Fruit fly (Drosophila melanogaster) whole organism, prepupa: ENCODE data around the gene eater.
A peak's percentile ranks its signal among the peaks of the same experiment; 100 is the strongest.

Source experiments
- CG10631 ChIP-seq: fragments of 200-800 bp; sonication (Bioruptor generic); optimal IDR thresholded peaks from 2 replicates; lab custom pipeline; 2016; ENCODE audit warnings: missing biosample characterization, missing genetic modification characterization
- CG10669 ChIP-seq: fragments of 200-800 bp; sonication (Bioruptor generic); optimal IDR thresholded peaks from 3 replicates; lab custom pipeline; 2018; ENCODE audit warnings: missing biosample characterization, mild to moderate bottlenecking, missing genetic modification characterization, moderate library complexity
- CG11294 ChIP-seq: fragments of 200-800 bp; sonication (Bioruptor generic); IDR thresholded peaks from 2 replicates; pipeline ENCODE4 v1.3.6; 2022; ENCODE audit warnings: missing biosample characterization, missing genetic modification characterization
- CG11762 ChIP-seq: fragments of 200-800 bp; sonication (Bioruptor generic); optimal IDR thresholded peaks from 3 replicates; lab custom pipeline; 2016; ENCODE audit warnings: missing biosample characterization, missing genetic modification characterization; ENCODE audit not compliant: insufficient read depth
- CG11902 ChIP-seq: fragments of 200-800 bp; sonication (Bioruptor generic); optimal IDR thresholded peaks from 3 replicates; lab custom pipeline; 2016; ENCODE audit warnings: missing biosample characterization, missing genetic modification characterization
- CG15336 ChIP-seq: fragments of 200-800 bp; sonication (Bioruptor generic); IDR thresholded peaks from 2 replicates; pipeline ENCODE4 v1.3.6; 2022; ENCODE audit warnings: missing biosample characterization, missing genetic modification characterization
- CG1621 ChIP-seq: fragments of 200-800 bp; sonication (Bioruptor generic); optimal IDR thresholded peaks from 3 replicates; lab custom pipeline; 2018; ENCODE audit warnings: missing biosample characterization, mild to moderate bottlenecking, missing genetic modification characterization
- CG16779 ChIP-seq: fragments of 200-800 bp; sonication (Bioruptor generic); optimal IDR thresholded peaks from 3 replicates; lab custom pipeline; 2017; ENCODE audit warnings: missing biosample characterization, mild to moderate bottlenecking, missing genetic modification characterization
- CG3032 ChIP-seq: fragments of 200-800 bp; optimal IDR thresholded peaks from 2 replicates; lab custom pipeline; 2019; ENCODE audit warnings: missing biosample characterization, mild to moderate bottlenecking, missing genetic modification characterization, moderate library complexity
- CG31627 ChIP-seq: fragments of 200-800 bp; sonication (Bioruptor generic); optimal IDR thresholded peaks from 3 replicates; lab custom pipeline; 2016; ENCODE audit warnings: missing biosample characterization, missing genetic modification characterization
- CG32006 ChIP-seq: fragments of 200-800 bp; sonication (Bioruptor generic); optimal IDR thresholded peaks from 3 replicates; lab custom pipeline; 2017; ENCODE audit warnings: missing biosample characterization, mild to moderate bottlenecking, missing genetic modification characterization
- CG34406 ChIP-seq: fragments of 200-800 bp; sonication (Bioruptor generic); optimal IDR thresholded peaks from 3 replicates; lab custom pipeline; 2016; ENCODE audit warnings: missing biosample characterization, missing genetic modification characterization
- CG3919 ChIP-seq: fragments of 200-800 bp; sonication (Bioruptor generic); optimal IDR thresholded peaks from 3 replicates; lab custom pipeline; 2016; ENCODE audit warnings: missing biosample characterization, missing genetic modification characterization
- CG4318 ChIP-seq: fragments of 200-800 bp; sonication (Bioruptor generic); optimal IDR thresholded peaks from 3 replicates; lab custom pipeline; 2017; ENCODE audit warnings: missing biosample characterization, mild to moderate bottlenecking, missing genetic modification characterization
- CG6163 ChIP-seq: fragments of 200-800 bp; sonication (Bioruptor generic); IDR thresholded peaks from 3 replicates; pipeline ENCODE4 v1.3.6; 2022; ENCODE audit warnings: missing biosample characterization, missing genetic modification characterization
- CG6276 ChIP-seq: fragments of 200-800 bp; sonication (Bioruptor generic); optimal IDR thresholded peaks from 2 replicates; lab custom pipeline; 2017; ENCODE audit warnings: missing biosample characterization, mild to moderate bottlenecking, missing genetic modification characterization
- CG6792 ChIP-seq: fragments of 200-800 bp; sonication (Bioruptor generic); optimal IDR thresholded peaks from 3 replicates; lab custom pipeline; 2016; ENCODE audit warnings: missing biosample characterization, missing genetic modification characterization
- CG6808 ChIP-seq: fragments of 200-800 bp; sonication (Bioruptor generic); optimal IDR thresholded peaks from 3 replicates; lab custom pipeline; 2017; ENCODE audit warnings: missing biosample characterization, missing genetic modification characterization, mild to moderate bottlenecking, moderate library complexity, missing genetic modification reagents
- CG6854 ChIP-seq: fragments of 200-800 bp; sonication (Bioruptor generic); optimal IDR thresholded peaks from 2 replicates; lab custom pipeline; 2017; ENCODE audit warnings: missing biosample characterization, mild to moderate bottlenecking, missing genetic modification characterization
- CG7368 ChIP-seq: fragments of 200-800 bp; sonication (Bioruptor generic); optimal IDR thresholded peaks from 3 replicates; lab custom pipeline; 2016; ENCODE audit warnings: missing biosample characterization, missing genetic modification characterization
- CG8319 ChIP-seq: fragments of 200-800 bp; sonication (Bioruptor generic); optimal IDR thresholded peaks from 3 replicates; lab custom pipeline; 2016; ENCODE audit warnings: missing biosample characterization, missing genetic modification characterization
- CG8632 ChIP-seq: fragments of 200-800 bp; sonication (Bioruptor generic); optimal IDR thresholded peaks from 3 replicates; lab custom pipeline; 2016; ENCODE audit warnings: missing biosample characterization, missing genetic modification characterization
- CG9139 ChIP-seq: fragments of 200-800 bp; sonication (Bioruptor generic); optimal IDR thresholded peaks from 3 replicates; lab custom pipeline; 2017; ENCODE audit warnings: missing biosample characterization, mild to moderate bottlenecking, missing genetic modification characterization
- Eip78C ChIP-seq: fragments of 200-800 bp; sonication (Bioruptor generic); peaks from one replicate; lab custom pipeline; 2016; ENCODE audit warnings: missing biosample characterization, missing genetic modification characterization
- Eip93F ChIP-seq: fragments of 200-800 bp; sonication (Bioruptor generic); optimal IDR thresholded peaks from 2 replicates; lab custom pipeline; 2016; ENCODE audit warnings: missing biosample characterization, mild to moderate bottlenecking, missing genetic modification characterization
- Ets21C ChIP-seq: fragments of 200-800 bp; sonication (Bioruptor generic); optimal IDR thresholded peaks from 3 replicates; lab custom pipeline; 2016; ENCODE audit warnings: missing biosample characterization, missing genetic modification characterization
- Ets96B ChIP-seq: fragments of 200-800 bp; optimal IDR thresholded peaks from 2 replicates; lab custom pipeline; 2019; ENCODE audit warnings: missing biosample characterization, mild to moderate bottlenecking, missing genetic modification characterization, moderate library complexity
- Gug ChIP-seq: fragments of 200-800 bp; sonication (Bioruptor generic); IDR thresholded peaks from 2 replicates; pipeline ENCODE4 v1.3.6; 2022; ENCODE audit warnings: missing biosample characterization, missing genetic modification characterization
- Hr38 ChIP-seq: sonication (Bioruptor generic); optimal IDR thresholded peaks from 2 replicates; lab custom pipeline; 2016; ENCODE audit warnings: missing biosample characterization, missing genetic modification characterization
- Hr39 ChIP-seq: fragments of 200-800 bp; sonication (Bioruptor generic); optimal IDR thresholded peaks from 2 replicates; lab custom pipeline; 2016; ENCODE audit warnings: missing biosample characterization, missing genetic modification characterization
- Hr4 ChIP-seq: fragments of 200-800 bp; sonication (Bioruptor generic); optimal IDR thresholded peaks from 3 replicates; lab custom pipeline; 2016; ENCODE audit warnings: missing biosample characterization, missing genetic modification characterization
- Lpt ChIP-seq: fragments of 200-800 bp; sonication (Bioruptor generic); optimal IDR thresholded peaks from 3 replicates; lab custom pipeline; 2016; ENCODE audit warnings: missing biosample characterization, missing genetic modification characterization
- Met ChIP-seq: fragments of 200-800 bp; sonication (Bioruptor generic); optimal IDR thresholded peaks from 3 replicates; lab custom pipeline; 2016; ENCODE audit warnings: missing biosample characterization, missing genetic modification characterization
- Smox ChIP-seq: fragments of 200-800 bp; sonication (Bioruptor generic); optimal IDR thresholded peaks from 3 replicates; lab custom pipeline; 2016; ENCODE audit warnings: missing biosample characterization, missing genetic modification characterization
- Sox102F ChIP-seq: fragments of 200-800 bp; sonication (Bioruptor generic); optimal IDR thresholded peaks from 2 replicates; lab custom pipeline; 2016; ENCODE audit warnings: missing biosample characterization, mild to moderate bottlenecking, missing genetic modification characterization
- Sox14 ChIP-seq: fragments of 200-800 bp; sonication (Bioruptor generic); optimal IDR thresholded peaks from 3 replicates; lab custom pipeline; 2016; ENCODE audit warnings: missing biosample characterization, missing genetic modification characterization
- Sox15 ChIP-seq: fragments of 200-800 bp; sonication (Bioruptor generic); optimal IDR thresholded peaks from 3 replicates; lab custom pipeline; 2016; ENCODE audit warnings: missing biosample characterization, missing genetic modification characterization
- achi ChIP-seq: fragments of 200-800 bp; sonication (Bioruptor generic); optimal IDR thresholded peaks from 3 replicates; lab custom pipeline; 2016; ENCODE audit warnings: missing biosample characterization, missing genetic modification characterization
- acj6 ChIP-seq: fragments of 200-800 bp; sonication (Bioruptor generic); optimal IDR thresholded peaks from 3 replicates; lab custom pipeline; 2016; ENCODE audit warnings: missing biosample characterization, missing genetic modification characterization
- cyc ChIP-seq: fragments of 200-800 bp; sonication (Bioruptor generic); optimal IDR thresholded peaks from 3 replicates; lab custom pipeline; 2016; ENCODE audit warnings: missing biosample characterization, missing genetic modification characterization
- dac ChIP-seq: fragments of 200-800 bp; sonication (Bioruptor generic); optimal IDR thresholded peaks from 2 replicates; lab custom pipeline; 2017; ENCODE audit warnings: missing biosample characterization, mild to moderate bottlenecking, missing genetic modification characterization
- dsx ChIP-seq: fragments of 200-800 bp; optimal IDR thresholded peaks from 3 replicates; lab custom pipeline; 2019; ENCODE audit warnings: missing biosample characterization, mild to moderate bottlenecking, missing genetic modification characterization, moderate library complexity; ENCODE audit not compliant: poor library complexity, severe bottlenecking
- eg ChIP-seq: fragments of 200-800 bp; sonication (Bioruptor generic); IDR thresholded peaks from 3 replicates; pipeline ENCODE4 v1.3.6; 2022; ENCODE audit warnings: missing biosample characterization, missing genetic modification characterization
- esn ChIP-seq: fragments of 200-800 bp; sonication (Bioruptor generic); optimal IDR thresholded peaks from 2 replicates; lab custom pipeline; 2016; ENCODE audit warnings: missing biosample characterization, mild to moderate bottlenecking, missing genetic modification characterization, moderate library complexity
- fd59A ChIP-seq: fragments of 200-800 bp; sonication (Bioruptor generic); optimal IDR thresholded peaks from 2 replicates; lab custom pipeline; 2017; ENCODE audit warnings: missing biosample characterization, mild to moderate bottlenecking, missing genetic modification characterization, missing genetic modification reagents
- fd85E ChIP-seq: fragments of 200-800 bp; sonication (Bioruptor generic); optimal IDR thresholded peaks from 3 replicates; lab custom pipeline; 2016; ENCODE audit warnings: missing biosample characterization, missing genetic modification characterization
- fkh ChIP-seq: fragments of 200-800 bp; sonication (Bioruptor generic); optimal IDR thresholded peaks from 3 replicates; lab custom pipeline; 2017; ENCODE audit warnings: missing biosample characterization, mild to moderate bottlenecking, missing genetic modification characterization, moderate library complexity
- lz ChIP-seq: fragments of 200-800 bp; sonication (Bioruptor generic); optimal IDR thresholded peaks from 3 replicates; lab custom pipeline; 2016; ENCODE audit warnings: missing biosample characterization, missing genetic modification characterization
- net ChIP-seq: fragments of 200-800 bp; sonication (Bioruptor generic); optimal IDR thresholded peaks from 3 replicates; lab custom pipeline; 2016; ENCODE audit warnings: missing biosample characterization, missing genetic modification characterization
- spab ChIP-seq: fragments of 200-800 bp; sonication (Bioruptor generic); optimal IDR thresholded peaks from 2 replicates; lab custom pipeline; 2017; ENCODE audit warnings: missing biosample characterization, mild to moderate bottlenecking, missing genetic modification characterization, missing genetic modification reagents
- ss ChIP-seq, 2 experiments: fragments of 200-800 bp; sonication (Bioruptor generic); optimal IDR thresholded peaks; 2 replicates in 1 of 2; 3 replicates in 1 of 2; lab custom pipeline; 2017 to 2018; ENCODE audit warnings: mild to moderate bottlenecking in 2 of 2, missing biosample characterization in 2 of 2, missing genetic modification characterization in 2 of 2, moderate library complexity in 1 of 2
- topi ChIP-seq: fragments of 200-800 bp; sonication (Bioruptor generic); optimal IDR thresholded peaks from 3 replicates; lab custom pipeline; 2016; ENCODE audit warnings: missing biosample characterization, missing genetic modification characterization
- vri ChIP-seq: fragments of 200-800 bp; sonication (Bioruptor generic); optimal IDR thresholded peaks from 3 replicates; lab custom pipeline; 2016; ENCODE audit warnings: missing biosample characterization, mild to moderate bottlenecking, missing genetic modification characterization

The eater gene

dm6 chr3R:27069201-27069600 is 30.3 kb downstream of the eater start:
- TF ChIP-seq Hr39 (GFP tag; lab: Kevin White, UChicago) (no peak), CG8632 (GFP tag; lab: Kevin White, UChicago) (no peak), Ets96B (peak; percentile 56), CG10669 (GFP tag; lab: Kevin White, UChicago) (no peak), Lpt (no peak), esn (GFP tag; lab: Kevin White, UChicago) (no peak), Met (GFP tag; lab: Kevin White, UChicago) (no peak), topi (no peak), Hr4 (peak; percentile 3), CG34406 (no peak), CG15336 (no peak; the same call in 1 of the 2 replicates), CG1621 (peak; percentile 38), Sox15 (GFP tag; lab: Kevin White, UChicago) (no peak), Sox14 (no peak), acj6 (GFP tag; lab: Kevin White, UChicago) (no peak), CG16779 (tag; lab: Kevin White, UChicago) (peak; percentile 26), CG32006 (GFP tag; lab: Kevin White, UChicago) (no peak), spab (GFP tag; lab: Kevin White, UChicago) (peak; percentile 56), CG11762 (GFP tag; lab: Kevin White, UChicago) (no peak), CG11902 (no peak), CG3032 (no peak), Hr38 (GFP tag; lab: Kevin White, UChicago) (no peak), CG4318 (GFP tag; lab: Kevin White, UChicago) (no peak), fd59A (GFP tag; lab: Kevin White, UChicago) (no peak), CG11294 (GFP tag; lab: Robert Waterston, UW) (no peak), vri (no peak), CG6163 (GFP tag; lab: Robert Waterston, UW) (peak; percentile 76), cyc (GFP tag; lab: Kevin White, UChicago) (no peak), Smox (GFP tag; lab: Kevin White, UChicago) (no peak), CG10631 (no peak), CG3919 (GFP tag; lab: Kevin White, UChicago) (no peak), net (GFP tag; lab: Kevin White, UChicago) (no peak), ss (GFP tag; optimal IDR thresholded peaks at IDR 0.05; lab: Kevin White, UChicago) (peak; percentile 36 to 44), CG6854 (GFP tag; lab: Kevin White, UChicago) (no peak), achi (GFP tag; lab: Kevin White, UChicago) (no peak), CG7368 (GFP tag; lab: Kevin White, UChicago) (no peak), Gug (GFP tag; lab: Robert Waterston, UW) (no peak), fd85E (GFP tag; lab: Kevin White, UChicago) (no peak), CG6792 (no peak), CG6808 (peak; percentile 63), Eip93F (GFP tag; lab: Kevin White, UChicago) (no peak), CG31627 (GFP tag; lab: Kevin White, UChicago) (no peak), Eip78C (GFP tag; lab: Kevin White, UChicago) (peak; percentile 61), Ets21C (GFP tag; lab: Kevin White, UChicago) (no peak), dsx (peak; percentile 57), eg (peak; percentile 59; the same call in 2 of the 3 replicates), CG9139 (peak; percentile 13), lz (GFP tag; lab: Kevin White, UChicago) (no peak), CG6276 (GFP tag; lab: Kevin White, UChicago) (peak; percentile 37), CG8319 (GFP tag; lab: Kevin White, UChicago) (no peak), dac (no peak), fkh (GFP tag; lab: Kevin White, UChicago) (peak; percentile 73), Sox102F (no peak)
